Fruit fly (Drosophila melanogaster) whole organism, embryonic: ENCODE data around the gene CG2278.

Experiments used
- Antp ChIP-seq: fragments of 200-800 bp; sonication (Bioruptor generic); optimal IDR thresholded peaks from 3 replicates; lab custom pipeline; 2016; ENCODE audit warnings: missing biosample characterization, missing genetic modification characterization
- Bdp1 ChIP-seq: fragments of 200-800 bp; sonication (Bioruptor generic); optimal IDR thresholded peaks from 3 replicates; lab custom pipeline; 2016; ENCODE audit warnings: missing biosample characterization, missing genetic modification characterization
- CG13123 ChIP-seq: fragments of 200-800 bp; sonication (Bioruptor generic); optimal IDR thresholded peaks from 2 replicates; lab custom pipeline; 2016; ENCODE audit warnings: missing biosample characterization, missing genetic modification characterization
- CG14965 ChIP-seq: fragments of 200-800 bp; sonication (Bioruptor generic); optimal IDR thresholded peaks from 2 replicates; lab custom pipeline; 2016; ENCODE audit warnings: missing biosample characterization, missing genetic modification characterization, borderline replicate concordance
- CG15269 ChIP-seq: fragments of 200-800 bp; sonication (Bioruptor generic); optimal IDR thresholded peaks from 2 replicates; lab custom pipeline; 2018; ENCODE audit warnings: missing biosample characterization, mild to moderate bottlenecking, missing genetic modification characterization, moderate library complexity
- CG17829 ChIP-seq: fragments of 200-800 bp; optimal IDR thresholded peaks from 2 replicates; lab custom pipeline; 2019; ENCODE audit warnings: missing biosample characterization, mild to moderate bottlenecking, missing genetic modification characterization, moderate library complexity
- CG2199 ChIP-seq: fragments of 200-800 bp; sonication (Bioruptor generic); IDR thresholded peaks from 3 replicates; pipeline ENCODE4 v1.3.6; 2022; ENCODE audit warnings: missing biosample characterization, missing genetic modification characterization
- CG30020 ChIP-seq: fragments of 200-800 bp; optimal IDR thresholded peaks from 2 replicates; lab custom pipeline; 2019; ENCODE audit warnings: missing biosample characterization, mild to moderate bottlenecking, missing genetic modification characterization, moderate library complexity
- CG4328 ChIP-seq: fragments of 200-800 bp; sonication (Bioruptor generic); optimal IDR thresholded peaks from 3 replicates; lab custom pipeline; 2017; ENCODE audit warnings: missing biosample characterization, missing genetic modification reagents, missing genetic modification characterization
- CG4707 ChIP-seq: fragments of 200-800 bp; sonication (Bioruptor generic); optimal IDR thresholded peaks from 2 replicates; lab custom pipeline; 2018; ENCODE audit warnings: missing biosample characterization, mild to moderate bottlenecking, missing genetic modification characterization, moderate library complexity
- CG5245 ChIP-seq: fragments of 200-800 bp; sonication (Bioruptor generic); optimal IDR thresholded peaks from 3 replicates; lab custom pipeline; 2016; ENCODE audit warnings: missing biosample characterization, missing genetic modification characterization
- CG9817 ChIP-seq: fragments of 200-800 bp; sonication (Bioruptor generic); optimal IDR thresholded peaks from 2 replicates; lab custom pipeline; 2018; ENCODE audit warnings: missing biosample characterization, mild to moderate bottlenecking, missing genetic modification characterization, moderate library complexity
- D19A ChIP-seq: fragments of 200-800 bp; optimal IDR thresholded peaks from 3 replicates; lab custom pipeline; 2019; ENCODE audit warnings: missing biosample characterization, mild to moderate bottlenecking, missing genetic modification characterization, moderate library complexity
- Dip3 ChIP-seq: fragments of 200-800 bp; sonication (Bioruptor generic); optimal IDR thresholded peaks from 3 replicates; lab custom pipeline; 2016; ENCODE audit warnings: missing biosample characterization, missing genetic modification characterization
- Doc3 ChIP-seq: fragments of 200-800 bp; sonication (Bioruptor generic); IDR thresholded peaks from 3 replicates; pipeline ENCODE4 v1.3.6; 2022; ENCODE audit warnings: missing biosample characterization, missing genetic modification characterization; ENCODE audit not compliant: partially characterized antibody
- Drgx ChIP-seq: fragments of 200-800 bp; sonication (Bioruptor generic); IDR thresholded peaks from 2 replicates; pipeline ENCODE4 v1.3.6; 2022; ENCODE audit warnings: missing biosample characterization, missing genetic modification characterization
- Ets97D ChIP-seq: fragments of 200-800 bp; sonication (Bioruptor generic); optimal IDR thresholded peaks from 3 replicates; lab custom pipeline; 2016; ENCODE audit warnings: missing biosample characterization, missing genetic modification characterization
- Gug ChIP-seq: fragments of 200-800 bp; sonication (Bioruptor generic); IDR thresholded peaks from 4 replicates; pipeline ENCODE4 v1.3.6; 2022; ENCODE audit warnings: missing biosample characterization, missing genetic modification characterization
- HHEX ChIP-seq: fragments of 200-800 bp; sonication (Bioruptor generic); optimal IDR thresholded peaks from 3 replicates; lab custom pipeline; 2017; ENCODE audit warnings: missing biosample characterization, mild to moderate bottlenecking, missing genetic modification characterization, missing genetic modification reagents
- Hmr ChIP-seq: fragments of 200-800 bp; sonication (Bioruptor generic); optimal IDR thresholded peaks from 3 replicates; lab custom pipeline; 2017; ENCODE audit warnings: mild to moderate bottlenecking, missing biosample characterization, missing genetic modification reagents, missing genetic modification characterization
- MTF-1 ChIP-seq: fragments of 200-800 bp; sonication (Bioruptor generic); optimal IDR thresholded peaks from 2 replicates; lab custom pipeline; 2018; ENCODE audit warnings: missing biosample characterization, mild to moderate bottlenecking, missing genetic modification characterization, borderline replicate concordance
- NC2β ChIP-seq: fragments of 200-800 bp; sonication (Bioruptor generic); optimal IDR thresholded peaks from 2 replicates; lab custom pipeline; 2016; ENCODE audit warnings: missing biosample characterization, missing genetic modification characterization
- Pdp1 ChIP-seq, 2 experiments: fragments of 200-800 bp; sonication (Bioruptor generic); optimal IDR thresholded peaks; 3 replicates each; lab custom pipeline; 2016; ENCODE audit warnings: missing biosample characterization in 2 of 2, missing genetic modification characterization in 2 of 2, mild to moderate bottlenecking in 1 of 2, moderate library complexity in 1 of 2
- Sox100B ChIP-seq: fragments of 200-800 bp; sonication (Bioruptor generic); optimal IDR thresholded peaks from 3 replicates; lab custom pipeline; 2018; ENCODE audit warnings: missing biosample characterization, mild to moderate bottlenecking, missing genetic modification characterization
- Trl ChIP-seq, 3 experiments: fragments of >200 bp in 2 of 3; fragments of 200-800 bp in 1 of 3; sonication (Bioruptor generic) in 1 of 3; optimal IDR thresholded peaks; 2 replicates in 1 of 3; 3 replicates in 2 of 3; lab custom pipeline; 2016 to 2017; ENCODE audit warnings: missing biosample characterization in 1 of 3, missing genetic modification characterization in 1 of 3
- Usf ChIP-seq: fragments of 200-800 bp; sonication (Bioruptor generic); optimal IDR thresholded peaks from 2 replicates; lab custom pipeline; 2017; ENCODE audit warnings: missing genotype, missing biosample characterization, missing genetic modification characterization
- Vsx1 ChIP-seq: fragments of 200-800 bp; sonication (Bioruptor generic); optimal IDR thresholded peaks from 2 replicates; lab custom pipeline; 2017; ENCODE audit warnings: missing biosample characterization, mild to moderate bottlenecking, missing genetic modification characterization, missing genetic modification reagents
- Xrp1 ChIP-seq: fragments of 200-800 bp; sonication (Bioruptor generic); IDR thresholded peaks from 2 replicates; pipeline ENCODE4 v1.3.6; 2022; ENCODE audit warnings: missing biosample characterization, missing genetic modification characterization
- ac ChIP-seq: fragments of 200-800 bp; sonication (Bioruptor generic); optimal IDR thresholded peaks from 3 replicates; lab custom pipeline; 2017; ENCODE audit warnings: missing biosample characterization, mild to moderate bottlenecking, missing genetic modification characterization
- caup ChIP-seq: fragments of 200-800 bp; sonication (Bioruptor generic); optimal IDR thresholded peaks from 3 replicates; lab custom pipeline; 2017; ENCODE audit warnings: missing biosample characterization, mild to moderate bottlenecking, missing genetic modification characterization, moderate library complexity; ENCODE audit not compliant: severe bottlenecking
- ci ChIP-seq: fragments of 200-800 bp; sonication (Bioruptor generic); IDR thresholded peaks from 3 replicates; pipeline ENCODE4 v1.3.6; 2022; ENCODE audit warnings: missing biosample characterization, missing genetic modification characterization
- crol ChIP-seq: fragments of 200-800 bp; sonication (Bioruptor generic); IDR thresholded peaks from 2 replicates; pipeline ENCODE4 v1.3.6; 2022; ENCODE audit warnings: missing biosample characterization, missing genetic modification characterization
- crp ChIP-seq, 2 experiments: fragments of 200-800 bp; sonication (Bioruptor generic); optimal IDR thresholded peaks; 2 replicates in 1 of 2; 3 replicates in 1 of 2; lab custom pipeline; 2017; ENCODE audit warnings: missing biosample characterization in 2 of 2, missing genetic modification characterization in 2 of 2, mild to moderate bottlenecking in 1 of 2, moderate library complexity in 1 of 2
- eyg ChIP-seq: fragments of 200-800 bp; sonication (Bioruptor generic); optimal IDR thresholded peaks from 3 replicates; lab custom pipeline; 2016; ENCODE audit warnings: missing biosample characterization, missing genetic modification characterization
- gcm2 ChIP-seq: fragments of 200-800 bp; sonication (Bioruptor generic); optimal IDR thresholded peaks from 2 replicates; lab custom pipeline; 2016; ENCODE audit warnings: missing biosample characterization, missing genetic modification characterization
- hb ChIP-seq: fragments of 200-800 bp; sonication (Bioruptor generic); IDR thresholded peaks from 3 replicates; pipeline ENCODE4 v1.3.6; 2022; ENCODE audit warnings: missing biosample characterization, missing genetic modification characterization; ENCODE audit not compliant: partially characterized antibody
- hkb ChIP-seq, 2 experiments: fragments of 200-800 bp in 1 of 2; fragments of >200 bp in 1 of 2; sonication (Bioruptor generic) in 1 of 2; IDR thresholded peaks in 1 of 2; optimal IDR thresholded peaks in 1 of 2; 2 replicates each; pipeline versions ENCODE4 v1.3.6 to Lab custom; 2017 to 2022; ENCODE audit warnings: missing biosample characterization in 1 of 2, missing genetic modification characterization in 1 of 2
- hth ChIP-seq: fragments of >200 bp; optimal IDR thresholded peaks from 2 replicates; lab custom pipeline; 2017; ENCODE audit warnings: inconsistent platforms
- ind ChIP-seq: fragments of 200-800 bp; sonication (Bioruptor generic); optimal IDR thresholded peaks from 3 replicates; lab custom pipeline; 2016; ENCODE audit warnings: missing biosample characterization, missing genetic modification characterization
- org-1 ChIP-seq: fragments of 200-800 bp; sonication (Bioruptor generic); optimal IDR thresholded peaks from 2 replicates; lab custom pipeline; 2017; ENCODE audit warnings: missing biosample characterization, missing genetic modification characterization
- peb ChIP-seq: fragments of 200-800 bp; sonication (Bioruptor generic); IDR thresholded peaks from 2 replicates; pipeline ENCODE4 v1.3.6; 2022; ENCODE audit warnings: missing biosample characterization, missing genetic modification characterization
- pita ChIP-seq: fragments of 200-800 bp; sonication (Bioruptor generic); optimal IDR thresholded peaks from 2 replicates; lab custom pipeline; 2017; ENCODE audit warnings: missing biosample characterization, mild to moderate bottlenecking, missing genetic modification characterization
- prd ChIP-seq, 3 experiments: fragments of >200 bp in 2 of 3; fragments of 200-800 bp in 1 of 3; sonication (Bioruptor generic) in 1 of 3; optimal IDR thresholded peaks in 2 of 3; IDR thresholded peaks in 1 of 3; 2 replicates in 2 of 3; 3 replicates in 1 of 3; pipeline versions ENCODE4 v1.3.6 to Lab custom; 2017 to 2022; ENCODE audit warnings: missing biosample characterization in 1 of 3, missing genetic modification characterization in 1 of 3
- pzg ChIP-seq: fragments of 200-800 bp; sonication (Bioruptor generic); optimal IDR thresholded peaks from 3 replicates; lab custom pipeline; 2018; ENCODE audit warnings: missing biosample characterization, mild to moderate bottlenecking, missing genetic modification characterization, moderate library complexity
- row ChIP-seq: fragments of 200-800 bp; sonication (Bioruptor generic); IDR thresholded peaks from 3 replicates; pipeline ENCODE4 v1.3.6; 2022; ENCODE audit warnings: missing biosample characterization, missing genetic modification characterization
- schlank ChIP-seq: fragments of 200-800 bp; sonication (Bioruptor generic); optimal IDR thresholded peaks from 2 replicates; lab custom pipeline; 2018; ENCODE audit warnings: missing biosample characterization, mild to moderate bottlenecking, missing genetic modification characterization
- vfl ChIP-seq: fragments of 200-800 bp; sonication (Bioruptor generic); optimal IDR thresholded peaks from 2 replicates; lab custom pipeline; 2016; ENCODE audit warnings: missing biosample characterization, missing genetic modification characterization
- yki ChIP-seq: fragments of >200 bp; optimal IDR thresholded peaks from 3 replicates; lab custom pipeline; 2018
- zen ChIP-seq: fragments of 200-800 bp; sonication (Bioruptor generic); optimal IDR thresholded peaks from 3 replicates; lab custom pipeline; 2018; ENCODE audit warnings: missing biosample characterization, mild to moderate bottlenecking, missing genetic modification characterization, moderate library complexity

CG2278 gene

dm6 chrX:8196598-8197228 is 26.6 kb upstream of the CG2278 start (continued):
- no peak for TF ChIP-seq prd (optimal IDR thresholded peaks at IDR 0.05; lab: Kevin White, UChicago)
- peak; percentile 65; the same call in 1 of the 3 replicates for TF ChIP-seq prd (GFP tag; IDR thresholded peaks at IDR 0.05; lab: Robert Waterston, UW)
- TF ChIP-seq eyg (GFP tag; lab: Kevin White, UChicago), result no peak
- TF ChIP-seq org-1 (GFP tag; lab: Kevin White, UChicago), result peak; percentile 6
- TF ChIP-seq hkb (optimal IDR thresholded peaks at IDR 0.05; lab: Kevin White, UChicago), result no peak
- peak; percentile 83 for TF ChIP-seq hkb (GFP tag; IDR thresholded peaks at IDR 0.05; lab: Robert Waterston, UW)
- TF ChIP-seq CG14965 (GFP tag; lab: Kevin White, UChicago), result no peak
- peak; percentile 21 for TF ChIP-seq CG5245
- no peak for TF ChIP-seq vfl (GFP tag; lab: Kevin White, UChicago)
- no peak for TF ChIP-seq schlank
- peak; percentile 52 for TF ChIP-seq CG15269 (tag; lab: Kevin White, UChicago)
- no peak for TF ChIP-seq yki (lab: Kevin White, UChicago)
- TF ChIP-seq hb, result no peak
- no peak for TF ChIP-seq peb (GFP tag; lab: Robert Waterston, UW)
- TF ChIP-seq CG4707 (GFP tag; lab: Kevin White, UChicago), result no peak
- TF ChIP-seq Bdp1 (GFP tag; lab: Kevin White, UChicago), result no peak
- TF ChIP-seq Hmr, result no peak
- TF ChIP-seq CG13123 (GFP tag; lab: Kevin White, UChicago), result no peak
- TF ChIP-seq D19A (tag; lab: Kevin White, UChicago), result no peak
- TF ChIP-seq gcm2 (GFP tag; lab: Kevin White, UChicago), result no peak
- no peak for TF ChIP-seq HHEX
- TF ChIP-seq Dip3 (GFP tag; lab: Kevin White, UChicago), result no peak
- no peak for TF ChIP-seq Ets97D (GFP tag; lab: Kevin White, UChicago)
- TF ChIP-seq MTF-1 (GFP tag; lab: Kevin White, UChicago), result no peak
- no peak for TF ChIP-seq caup (GFP tag; lab: Kevin White, UChicago)
- no peak for TF ChIP-seq CG9817 (tag; lab: Kevin White, UChicago)
- no peak for TF ChIP-seq Usf (GFP tag; lab: Kevin White, UChicago)
- TF ChIP-seq Trl (optimal IDR thresholded peaks at IDR 0.05; lab: Kevin White, UChicago), result no peak
- TF ChIP-seq Trl (GFP tag; optimal IDR thresholded peaks at IDR 0.05; lab: Kevin White, UChicago), result no peak
- TF ChIP-seq hth, result no peak
- peak; percentile 40 for TF ChIP-seq Sox100B (GFP tag; lab: Kevin White, UChicago)
- peak; percentile 53; the same call in 1 of the 2 replicates for TF ChIP-seq Xrp1 (GFP tag; lab: Robert Waterston, UW)
- no peak for TF ChIP-seq NC2β (GFP tag; lab: Kevin White, UChicago)
- TF ChIP-seq CG2199 (GFP tag; lab: Robert Waterston, UW), result no peak
- no peak for TF ChIP-seq Vsx1 (GFP tag; lab: Kevin White, UChicago)
- TF ChIP-seq Gug, result peak; percentile 26; the same call in 1 of the 4 replicates
- peak; percentile 25 to 38 for TF ChIP-seq Pdp1 (GFP tag; optimal IDR thresholded peaks at IDR 0.05; lab: Kevin White, UChicago)
- TF ChIP-seq Doc3 (GFP tag; lab: Robert Waterston, UW), result no peak
- TF ChIP-seq Drgx (GFP tag; lab: Robert Waterston, UW), result peak; percentile 79
- TF ChIP-seq CG17829, result peak; percentile 20
- no peak for TF ChIP-seq zen (tag; lab: Kevin White, UChicago)
- TF ChIP-seq CG30020 (tag; lab: Kevin White, UChicago), result no peak
- peak; percentile 51 for TF ChIP-seq ind
- peak; percentile 77 for TF ChIP-seq ci
- TF ChIP-seq pita (GFP tag; lab: Kevin White, UChicago), result no peak
- TF ChIP-seq crol (GFP tag; lab: Robert Waterston, UW), result peak; percentile 84
- no peak for TF ChIP-seq pzg (GFP tag; lab: Kevin White, UChicago)
- TF ChIP-seq Antp (GFP tag; lab: Kevin White, UChicago), result no peak
- TF ChIP-seq row (GFP tag; lab: Robert Waterston, UW), result peak; percentile 43
- no peak for TF ChIP-seq crp (GFP tag; optimal IDR thresholded peaks at IDR 0.05; lab: Kevin White, UChicago)
- TF ChIP-seq CG4328 (GFP tag; lab: Kevin White, UChicago), result no peak
- no peak for TF ChIP-seq ac
